Worm (Caenorhabditis elegans) whole organism, mixed stage, embryonic: Measurements from ENCODE around the gene C37H5.14.

ENCODE experiments used
- M03D4.4 ChIP-seq: sonication (generic microtip); optimal IDR thresholded peaks from 2 replicates; lab custom pipeline; 2017; ENCODE audit warnings: mild to moderate bottlenecking, missing genetic modification characterization, missing compliant biosample characterization
- bed-3 ChIP-seq: fragments of 200-800 bp; sonication (Bioruptor generic); optimal IDR thresholded peaks from 3 replicates; lab custom pipeline; 2018; ENCODE audit warnings: mild to moderate bottlenecking, missing genetic modification characterization, moderate library complexity, missing compliant biosample characterization
- ces-1 ChIP-seq: fragments of 150-350 bp; optimal IDR thresholded peaks from 2 replicates; lab custom pipeline; 2014; ENCODE audit warnings: missing biosample characterization, missing genetic modification reagents, missing genetic modification characterization
- drap-1 ChIP-seq: fragments of 200-800 bp; sonication (Bioruptor generic); optimal IDR thresholded peaks from 3 replicates; lab custom pipeline; 2018; ENCODE audit warnings: mild to moderate bottlenecking, missing genetic modification characterization, missing compliant biosample characterization
- elt-1 ChIP-seq: sonication (generic microtip); optimal IDR thresholded peaks from 2 replicates; lab custom pipeline; 2017; ENCODE audit warnings: missing genetic modification characterization, mild to moderate bottlenecking, missing compliant biosample characterization, antibody characterized with exemption, moderate library complexity, borderline replicate concordance; ENCODE audit not compliant: insufficient read depth
- mls-2 ChIP-seq: sonication (generic microtip); optimal IDR thresholded peaks from 2 replicates; lab custom pipeline; 2016; ENCODE audit warnings: mild to moderate bottlenecking, missing genetic modification characterization, moderate library complexity, missing compliant biosample characterization
- nhr-12 ChIP-seq: fragments of 150-350 bp; optimal IDR thresholded peaks from 2 replicates; lab custom pipeline; 2014; ENCODE audit warnings: missing biosample characterization, missing genetic modification characterization
- nhr-237 ChIP-seq: fragments of 150-350 bp; optimal IDR thresholded peaks from 2 replicates; lab custom pipeline; 2014; ENCODE audit warnings: missing biosample characterization, missing genetic modification characterization
- nhr-76 ChIP-seq: sonication (generic microtip); optimal IDR thresholded peaks from 2 replicates; lab custom pipeline; 2017; ENCODE audit warnings: missing biosample characterization, missing genetic modification characterization
- pha-4 ChIP-seq: fragments of 150-350 bp; optimal IDR thresholded peaks from 2 replicates; lab custom pipeline; 2018; ENCODE audit warnings: missing biosample characterization, missing genetic modification reagents, missing genetic modification characterization
- snpc-4 ChIP-seq: fragments of 150-350 bp; optimal IDR thresholded peaks from 2 replicates; lab custom pipeline; 2014; ENCODE audit warnings: missing biosample characterization, missing genetic modification characterization
- tbx-8 ChIP-seq: fragments of 200-800 bp; sonication (Bioruptor generic); optimal IDR thresholded peaks from 2 replicates; lab custom pipeline; 2018; ENCODE audit warnings: mild to moderate bottlenecking, missing genetic modification characterization, moderate library complexity, missing compliant biosample characterization
- unc-120 ChIP-seq: sonication (generic microtip); optimal IDR thresholded peaks from 2 replicates; lab custom pipeline; 2017; ENCODE audit warnings: missing genetic modification characterization, missing compliant biosample characterization; ENCODE audit not compliant: poor library complexity, severe bottlenecking
- zip-8 ChIP-seq: fragments of 150-350 bp; optimal IDR thresholded peaks from 2 replicates; lab custom pipeline; 2014; ENCODE audit warnings: missing biosample characterization, missing genetic modification characterization

DNA sequence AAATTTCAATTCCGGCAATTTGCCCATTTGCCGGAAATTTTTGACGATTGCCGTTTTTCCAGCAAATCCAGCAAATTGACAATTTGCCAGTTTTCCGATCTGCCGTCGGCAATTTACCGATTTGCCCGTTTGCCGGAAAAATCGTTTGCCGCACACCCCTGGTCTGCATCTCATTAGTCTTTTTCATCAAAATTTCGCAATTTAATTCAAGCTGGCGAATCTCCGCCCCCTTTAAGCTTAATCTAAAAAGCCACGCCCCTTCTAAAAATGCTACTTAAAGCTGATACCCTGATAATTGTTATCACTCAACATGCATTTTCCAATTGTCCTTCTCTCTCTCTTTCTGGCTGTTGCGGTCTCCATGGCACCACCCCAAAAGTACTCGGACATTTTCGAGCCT lies 50.9 kb downstream of the C37H5.14 start, which contains the start of gene Y60C6A.1:
- no peak for TF ChIP-seq bed-3 (GFP tag; lab: Kevin White, UChicago)
- TF ChIP-seq mls-2 (tag; lab: Kevin White, UChicago): no peak
- TF ChIP-seq snpc-4 (tag; lab: Kevin White, UChicago): no peak
- TF ChIP-seq M03D4.4 (tag; lab: Kevin White, UChicago): no peak
- TF ChIP-seq zip-8 (tag; lab: Kevin White, UChicago): no peak
- TF ChIP-seq ces-1 (GFP tag; lab: Kevin White, UChicago): no peak
- no peak for TF ChIP-seq nhr-237
- TF ChIP-seq unc-120 (tag; lab: Kevin White, UChicago): no peak
- TF ChIP-seq nhr-76 (tag; lab: Kevin White, UChicago): no peak
- no peak for TF ChIP-seq elt-1 (tag; lab: Kevin White, UChicago)
- no peak for TF ChIP-seq nhr-12
- TF ChIP-seq pha-4 (tag; lab: Kevin White, UChicago): no peak
- no peak for TF ChIP-seq drap-1 (GFP tag; lab: Kevin White, UChicago)
- TF ChIP-seq tbx-8: no peak
